Fruit fly (Drosophila melanogaster): ENCODE measurements around the gene mthl9.

mthl9 gene

dm6 chr3L:319145-320009 is 12.7 kb downstream of the mthl9 start, which contains the start of gene fwd (continued):
- TF ChIP-seq Sox14 (GFP tag; optimal IDR thresholded peaks at IDR 0.05) (peak; percentile 61), CG6808 (GFP tag; optimal IDR thresholded peaks at IDR 0.05) (peak; percentile 44), salr (GFP tag; optimal IDR thresholded peaks at IDR 0.05) (no peak), pdm3 (GFP tag; optimal IDR thresholded peaks at IDR 0.05) (no peak), eg (GFP tag; IDR thresholded peaks at IDR 0.05) (no peak), CG9139 (GFP tag; optimal IDR thresholded peaks at IDR 0.05) (peak; percentile 36), CG6792 (GFP tag; optimal IDR thresholded peaks at IDR 0.05) (no peak), CG11294 (GFP tag; IDR thresholded peaks at IDR 0.05) (no peak), Sox102F (GFP tag; optimal IDR thresholded peaks at IDR 0.05) (no peak), Blimp-1 (GFP tag; optimal IDR thresholded peaks at IDR 0.05) (no peak), fkh (GFP tag; optimal IDR thresholded peaks at IDR 0.05) (peak; percentile 80)

- TF ChIP-seq CG7368 (GFP tag; optimal IDR thresholded peaks at IDR 0.05) (no peak), CG11294 (GFP tag; IDR thresholded peaks at IDR 0.05) (no peak), CG10631 (GFP tag; optimal IDR thresholded peaks at IDR 0.05) (no peak), CG6854 (GFP tag; optimal IDR thresholded peaks at IDR 0.05) (no peak), Sox14 (GFP tag; optimal IDR thresholded peaks at IDR 0.05) (no peak), topi (GFP tag; optimal IDR thresholded peaks at IDR 0.05) (no peak), Lpt (GFP tag; optimal IDR thresholded peaks at IDR 0.05) (no peak), Sox15 (GFP tag; optimal IDR thresholded peaks at IDR 0.05) (no peak), Blimp-1 (GFP tag; optimal IDR thresholded peaks at IDR 0.05) (no peak), vri (GFP tag; optimal IDR thresholded peaks at IDR 0.05) (no peak), pdm3 (GFP tag; optimal IDR thresholded peaks at IDR 0.05) (no peak), CG31627 (GFP tag; optimal IDR thresholded peaks at IDR 0.05) (no peak)
Measured at dm6 chr3L:316784-317183, 15.3 kb downstream of the mthl9 start, which contains the start of gene ddbt. TSS of gene ddbt (plus strand) at chr3L:317084.

- TF ChIP-seq eg (GFP tag; IDR thresholded peaks at IDR 0.05): no peak
- TF ChIP-seq Sox15 (GFP tag; optimal IDR thresholded peaks at IDR 0.05): no peak
- peak; percentile 64 for TF ChIP-seq CG1621 (tag; optimal IDR thresholded peaks at IDR 0.05)
- no peak for TF ChIP-seq Met (GFP tag; optimal IDR thresholded peaks at IDR 0.05)
Measured at dm6 chr3L:315140-315539, 17.0 kb downstream of the mthl9 start.

dm6 chr3L:312323-312722 is 19.8 kb downstream of the mthl9 start:
- TF ChIP-seq CG34406 (GFP tag; optimal IDR thresholded peaks at IDR 0.05) (no peak), CG10631 (GFP tag; optimal IDR thresholded peaks at IDR 0.05) (no peak), Eip93F (GFP tag; optimal IDR thresholded peaks at IDR 0.05) (no peak), Hr4 (GFP tag; optimal IDR thresholded peaks at IDR 0.05) (no peak), CG6854 (GFP tag; optimal IDR thresholded peaks at IDR 0.05) (no peak), Eip75B (GFP tag; optimal IDR thresholded peaks at IDR 0.05) (no peak)

dm6 chr3L:311607-312006 is 20.5 kb downstream of the mthl9 start:
- TF ChIP-seq Eip93F (GFP tag; optimal IDR thresholded peaks at IDR 0.05) (no peak), spab (GFP tag; optimal IDR thresholded peaks at IDR 0.05) (no peak), Ets21C (GFP tag; optimal IDR thresholded peaks at IDR 0.05) (no peak), CG6854 (GFP tag; optimal IDR thresholded peaks at IDR 0.05) (no peak), CG32006 (GFP tag; optimal IDR thresholded peaks at IDR 0.05) (no peak), svp (GFP tag) (peak; percentile 84), vri (GFP tag; optimal IDR thresholded peaks at IDR 0.05) (peak; percentile 95)
